Fruit fly (Drosophila melanogaster): ENCODE results near the gene CG31342.

CG31342 gene

dm6 chr3R:12997550-12998233, 11.9 kb downstream of the CG31342 start, which contains the start of the genes CG17327, CG44194 and CG7518 (continued):
- TF ChIP-seq emc (GFP tag; optimal IDR thresholded peaks at IDR 0.05) = no peak
- no peak for TF ChIP-seq ro (GFP tag; IDR thresholded peaks at IDR 0.05)
- no peak for TF ChIP-seq Blimp-1 (GFP tag; optimal IDR thresholded peaks at IDR 0.05)
- no peak for TF ChIP-seq shn (GFP tag; optimal IDR thresholded peaks at IDR 0.05)
- no peak for TF ChIP-seq CG3163 (GFP tag; optimal IDR thresholded peaks at IDR 0.05)
- TF ChIP-seq fu2 (GFP tag; optimal IDR thresholded peaks at IDR 0.05) = peak; percentile 16
- peak; percentile 47; the same call in 2 of the 3 replicates for TF ChIP-seq knrl (GFP tag; IDR thresholded peaks at IDR 0.05; ENCODE audit: partially characterized antibody)
- TF ChIP-seq CG6683 (GFP tag; optimal IDR thresholded peaks at IDR 0.05) = no peak
- TF ChIP-seq ase (GFP tag; IDR thresholded peaks at IDR 0.05) = no peak
- no peak for TF ChIP-seq sr (GFP tag; IDR thresholded peaks at IDR 0.05)
- no peak for TF ChIP-seq CG8290 (GFP tag; optimal IDR thresholded peaks at IDR 0.05)
- TF ChIP-seq CG8290 (tag; optimal IDR thresholded peaks at IDR 0.05) = no peak
- TF ChIP-seq Mad (GFP tag; optimal IDR thresholded peaks at IDR 0.05) = no peak
- TF ChIP-seq mld (GFP tag; IDR thresholded peaks at IDR 0.05; ENCODE audit: partially characterized antibody) = no peak
- no peak for TF ChIP-seq Dbx (GFP tag; IDR thresholded peaks at IDR 0.05)
- TF ChIP-seq CG15269 (tag; optimal IDR thresholded peaks at IDR 0.05) = no peak
- no peak for TF ChIP-seq Ravus (GFP tag; IDR thresholded peaks at IDR 0.05)
- no peak for TF ChIP-seq tna (GFP tag; IDR thresholded peaks at IDR 0.05; ENCODE audit: partially characterized antibody)
- no peak for TF ChIP-seq CG2712 (tag; optimal IDR thresholded peaks at IDR 0.05)
- no peak for TF ChIP-seq CG1233 (GFP tag; optimal IDR thresholded peaks at IDR 0.05)
- TF ChIP-seq CG15011 (GFP tag; optimal IDR thresholded peaks at IDR 0.05) = no peak
- peak; percentile 30 for TF ChIP-seq lilli (GFP tag; optimal IDR thresholded peaks at IDR 0.05)
- TF ChIP-seq Sox100B (GFP tag; optimal IDR thresholded peaks at IDR 0.05) = no peak
- no peak for TF ChIP-seq CG16863 (GFP tag; optimal IDR thresholded peaks at IDR 0.05)
- no peak for TF ChIP-seq Dad (GFP tag; optimal IDR thresholded peaks at IDR 0.05)
- peak; percentile 37 for TF ChIP-seq unc-4 (GFP tag; IDR thresholded peaks at IDR 0.05; ENCODE audit: partially characterized antibody)
- no peak for TF ChIP-seq CG7839 (tag; optimal IDR thresholded peaks at IDR 0.05)
- no peak for TF ChIP-seq CG12769 (tag; optimal IDR thresholded peaks at IDR 0.05)
- TF ChIP-seq nerfin-1 (tag; optimal IDR thresholded peaks at IDR 0.05) = peak; percentile 2
- TF ChIP-seq Atf-2 (GFP tag; optimal IDR thresholded peaks at IDR 0.05) = no peak
- TF ChIP-seq CG31441 (GFP tag; IDR thresholded peaks at IDR 0.05) = no peak
- no peak for TF ChIP-seq CG10979 (tag; optimal IDR thresholded peaks at IDR 0.05)
- no peak for TF ChIP-seq CG14667 (GFP tag; IDR thresholded peaks at IDR 0.05)
- no peak for TF ChIP-seq Trl (optimal IDR thresholded peaks at IDR 0.05)
- TF ChIP-seq Trl (GFP tag; optimal IDR thresholded peaks at IDR 0.05) = no peak
- TF ChIP-seq usp (GFP tag; optimal IDR thresholded peaks at IDR 0.05) = no peak
- TF ChIP-seq lab (GFP tag; optimal IDR thresholded peaks at IDR 0.05) = no peak
- no peak for TF ChIP-seq odd (GFP tag; optimal IDR thresholded peaks at IDR 0.05)
- TF ChIP-seq Tbp (GFP tag; optimal IDR thresholded peaks at IDR 0.05) = no peak
- no peak for TF ChIP-seq Hmr (GFP tag; optimal IDR thresholded peaks at IDR 0.05)
- peak; percentile 22 for TF ChIP-seq Dip3 (GFP tag; optimal IDR thresholded peaks at IDR 0.05)
- TF ChIP-seq CG4404 (GFP tag; IDR thresholded peaks at IDR 0.05) = no peak
- TF ChIP-seq nmo (GFP tag; optimal IDR thresholded peaks at IDR 0.05) = peak; percentile 45
- TF ChIP-seq Nf-YA (GFP tag; IDR thresholded peaks at IDR 0.05) = no peak
- TF ChIP-seq HLH3B (GFP tag; IDR thresholded peaks at IDR 0.05) = no peak
- TF ChIP-seq Hr51 (GFP tag; optimal IDR thresholded peaks at IDR 0.05) = no peak
- no peak for TF ChIP-seq trh (GFP tag; optimal IDR thresholded peaks at IDR 0.05)
- no peak for TF ChIP-seq Taf1 (GFP tag; IDR thresholded peaks at IDR 0.05)
- TF ChIP-seq CG4360 (GFP tag; IDR thresholded peaks at IDR 0.05) = no peak
- no peak for TF ChIP-seq CG7987 (GFP tag; optimal IDR thresholded peaks at IDR 0.05)
- TF ChIP-seq nom (GFP tag; optimal IDR thresholded peaks at IDR 0.05) = no peak
